Fruit fly (Drosophila melanogaster): ENCODE data around the gene prd.

The prd gene

DNA sequence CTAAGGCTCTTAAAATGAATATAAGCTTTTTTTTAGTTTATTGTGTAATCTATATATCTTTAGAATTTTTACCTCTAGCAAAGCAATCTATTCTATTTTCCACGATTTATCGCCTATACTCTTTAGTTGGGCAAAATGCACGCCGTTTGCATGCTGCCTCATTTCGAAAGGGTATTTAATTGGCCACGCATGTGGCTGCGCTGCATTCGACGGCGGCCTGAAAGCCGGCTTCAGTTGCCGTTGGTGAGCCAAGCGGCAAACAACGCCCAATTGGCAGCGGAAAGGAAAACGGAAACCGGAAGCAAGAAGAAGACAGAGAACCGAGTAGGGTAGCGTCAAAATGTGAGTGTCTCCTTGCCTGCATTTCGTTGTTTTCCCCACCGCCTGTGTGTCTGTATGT lies 9.8 kb downstream of the prd start, which contains the start of gene CG14947:
TSS of gene CG14947 (plus strand) at position 251 of the 400 bp plus-strand sequence.
- TF ChIP-seq h (optimal IDR thresholded peaks at IDR 0.05) (no peak), Sin3A (optimal IDR thresholded peaks at IDR 0.05) (no peak), Myc (optimal IDR thresholded peaks at IDR 0.05) (no peak), ttk (optimal IDR thresholded peaks at IDR 0.05) (no peak), psq (optimal IDR thresholded peaks at IDR 0.05) (no peak), insv (optimal IDR thresholded peaks at IDR 0.05) (no peak)

DNA sequence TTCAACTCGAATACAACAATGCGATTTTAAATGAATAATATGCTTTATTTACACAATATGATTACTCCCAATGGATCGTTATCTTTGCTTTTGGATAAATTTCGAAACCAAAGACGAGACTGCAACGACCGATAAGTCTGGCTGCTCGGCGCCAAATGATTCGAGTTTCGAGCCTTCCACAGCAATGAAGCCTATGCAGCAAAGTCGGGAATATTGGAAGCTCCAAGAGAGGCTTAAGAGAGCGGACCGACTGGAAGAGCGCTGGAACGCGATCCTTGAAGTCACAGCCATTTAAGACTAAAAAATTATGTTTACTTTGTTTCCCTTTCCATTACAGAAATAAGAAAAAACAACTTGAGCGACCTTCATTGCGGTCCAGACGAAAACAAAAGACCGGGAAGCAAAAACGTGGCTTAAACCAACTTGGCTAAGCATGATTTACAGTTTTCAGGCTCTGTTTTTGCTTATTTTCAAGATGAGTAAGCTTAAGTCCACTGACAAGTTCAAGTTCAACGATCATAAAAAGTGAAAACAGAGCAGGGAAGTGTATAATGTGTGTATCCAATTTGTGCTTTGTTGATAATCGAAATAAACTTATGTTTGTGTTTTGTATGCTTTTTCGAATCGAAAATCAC lies 18.9 kb downstream of the prd start, which contains the start of gene firl:
TSS of gene firl (minus strand) at position 159 of the 635 bp plus-strand sequence.
- TF ChIP-seq Sin3A (optimal IDR thresholded peaks at IDR 0.05) (no peak), ttk (optimal IDR thresholded peaks at IDR 0.05) (no peak), insv (optimal IDR thresholded peaks at IDR 0.05) (no peak), psq (optimal IDR thresholded peaks at IDR 0.05) (no peak), h (optimal IDR thresholded peaks at IDR 0.05) (no peak)

DNA sequence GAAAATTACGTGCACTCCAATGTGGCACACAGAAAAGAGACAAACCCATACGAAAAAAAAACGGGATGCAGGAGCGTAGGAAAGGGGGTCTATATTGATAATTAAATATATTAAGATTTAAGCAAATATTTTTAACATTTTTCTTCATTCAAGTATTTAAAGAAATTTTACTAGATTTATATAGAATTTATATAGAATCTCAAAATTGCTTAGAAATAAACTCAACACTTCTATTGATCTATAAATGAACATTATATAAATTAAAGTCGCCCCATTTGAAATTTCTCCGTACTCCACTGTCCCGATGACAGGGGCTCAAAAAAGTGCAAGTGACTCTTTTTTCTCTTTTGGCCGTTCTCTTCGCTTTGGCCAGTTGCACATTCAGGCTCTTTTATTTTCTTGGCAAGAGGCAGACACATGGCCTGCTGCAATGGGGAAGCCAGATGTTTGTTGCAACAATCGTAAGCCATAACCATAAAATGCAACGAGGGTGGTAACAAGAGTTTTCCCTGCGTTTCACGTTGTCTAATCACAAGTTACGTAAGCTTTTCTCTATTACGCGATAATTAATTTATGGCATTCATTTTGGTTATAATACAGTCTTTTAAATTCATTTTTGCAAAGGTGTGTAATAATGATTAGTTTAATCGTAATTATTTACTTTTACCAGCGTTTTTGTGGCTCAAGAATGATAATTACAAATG lies 19.8 kb downstream of the prd start:
- TF ChIP-seq Sin3A (optimal IDR thresholded peaks at IDR 0.05): no peak
- no peak for TF ChIP-seq Myc (optimal IDR thresholded peaks at IDR 0.05)
- TF ChIP-seq ttk (optimal IDR thresholded peaks at IDR 0.05): no peak
- TF ChIP-seq psq (optimal IDR thresholded peaks at IDR 0.05): no peak
- no peak for TF ChIP-seq insv (optimal IDR thresholded peaks at IDR 0.05)
- TF ChIP-seq h (optimal IDR thresholded peaks at IDR 0.05): no peak

DNA sequence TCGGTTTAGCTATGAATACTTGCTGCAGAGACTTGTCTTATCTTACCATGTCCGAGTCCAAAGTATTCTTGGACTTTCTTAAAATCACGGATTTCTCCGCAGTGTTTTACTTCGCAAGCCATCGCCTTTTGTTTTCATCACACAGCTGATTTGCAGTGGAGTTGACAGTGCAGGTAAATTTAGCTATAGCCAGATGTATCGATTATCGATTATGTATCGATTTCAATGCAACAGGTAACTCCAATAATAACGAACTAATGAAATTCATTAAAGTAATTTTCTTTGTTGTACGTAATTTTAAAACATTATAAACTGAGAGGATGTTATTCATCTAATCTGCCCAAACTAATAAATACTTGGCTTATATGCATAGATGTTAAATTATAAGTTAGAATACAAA lies 22.6 kb downstream of the prd start, which contains the start of gene Rab3-GAP:
TSS of gene Rab3-GAP (minus strand) at position 150 of the 400 bp plus-strand sequence.
- TF ChIP-seq psq (optimal IDR thresholded peaks at IDR 0.05) (no peak), h (optimal IDR thresholded peaks at IDR 0.05) (no peak), Myc (optimal IDR thresholded peaks at IDR 0.05) (no peak), Sin3A (optimal IDR thresholded peaks at IDR 0.05) (no peak), insv (optimal IDR thresholded peaks at IDR 0.05) (no peak), ttk (optimal IDR thresholded peaks at IDR 0.05) (no peak)

DNA sequence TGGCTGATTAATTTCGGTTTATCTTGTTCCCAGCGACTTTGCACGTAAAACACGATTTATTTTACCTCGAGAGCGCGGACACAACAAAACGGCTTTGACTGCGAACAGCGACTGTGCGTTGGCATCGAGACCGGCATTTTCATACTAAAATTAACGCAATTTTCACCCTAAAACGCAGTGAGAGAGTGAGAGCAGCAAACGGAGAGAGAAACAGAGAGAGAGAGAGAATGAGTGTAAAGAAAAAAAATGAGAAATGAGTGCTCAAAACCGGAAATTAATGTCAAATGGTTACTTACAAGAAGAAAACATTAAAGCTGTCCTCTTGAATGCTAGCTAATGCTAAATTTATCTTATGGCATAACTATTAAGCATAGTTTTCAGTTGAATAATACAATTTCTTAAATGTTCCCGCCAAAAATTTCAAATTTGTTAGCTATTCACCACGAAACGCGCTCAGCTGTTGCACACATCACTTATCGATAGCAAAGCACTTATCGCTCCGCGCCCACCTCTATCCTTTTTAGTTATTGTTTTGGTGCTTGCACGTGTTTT lies 29.7 kb downstream of the prd start, which contains the start of the genes JhI-21, RpL7-like and CG34164:
TSS of gene JhI-21 (minus strand) at position 206 of the 552 bp plus-strand sequence.
TSS of gene RpL7-like (plus strand) at position 490 of the 552 bp plus-strand sequence.
TSS of gene CG34164 (plus strand) at position 512 of the 552 bp plus-strand sequence.
- TF ChIP-seq h (optimal IDR thresholded peaks at IDR 0.05) (no peak), ttk (optimal IDR thresholded peaks at IDR 0.05) (no peak), Myc (optimal IDR thresholded peaks at IDR 0.05) (no peak), insv (optimal IDR thresholded peaks at IDR 0.05) (no peak), psq (optimal IDR thresholded peaks at IDR 0.05) (no peak), Sin3A (optimal IDR thresholded peaks at IDR 0.05) (no peak)

DNA sequence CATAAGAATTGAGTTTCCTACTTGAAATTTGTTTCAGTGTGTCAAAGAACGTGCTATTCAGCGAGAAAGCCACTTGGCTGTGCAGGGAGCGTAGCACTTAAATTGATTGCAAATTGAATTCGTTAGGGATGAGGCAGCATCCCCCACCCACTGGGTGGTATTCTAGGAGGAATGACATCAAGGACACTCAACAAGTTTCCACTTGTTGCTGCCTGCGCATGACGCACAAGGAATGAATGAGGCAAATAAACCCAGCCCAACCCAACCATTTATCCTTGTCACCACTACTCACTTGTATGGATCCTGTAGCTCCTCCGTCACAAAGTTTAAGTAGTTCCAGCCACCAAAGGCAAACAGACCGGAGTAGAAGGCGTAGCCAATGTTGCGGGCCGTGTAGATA lies 32.3 kb downstream of the prd start:
- TF ChIP-seq ttk (optimal IDR thresholded peaks at IDR 0.05) (no peak), insv (optimal IDR thresholded peaks at IDR 0.05) (no peak), psq (optimal IDR thresholded peaks at IDR 0.05) (no peak), Sin3A (optimal IDR thresholded peaks at IDR 0.05) (no peak), h (optimal IDR thresholded peaks at IDR 0.05) (no peak), Myc (optimal IDR thresholded peaks at IDR 0.05) (no peak)

DNA sequence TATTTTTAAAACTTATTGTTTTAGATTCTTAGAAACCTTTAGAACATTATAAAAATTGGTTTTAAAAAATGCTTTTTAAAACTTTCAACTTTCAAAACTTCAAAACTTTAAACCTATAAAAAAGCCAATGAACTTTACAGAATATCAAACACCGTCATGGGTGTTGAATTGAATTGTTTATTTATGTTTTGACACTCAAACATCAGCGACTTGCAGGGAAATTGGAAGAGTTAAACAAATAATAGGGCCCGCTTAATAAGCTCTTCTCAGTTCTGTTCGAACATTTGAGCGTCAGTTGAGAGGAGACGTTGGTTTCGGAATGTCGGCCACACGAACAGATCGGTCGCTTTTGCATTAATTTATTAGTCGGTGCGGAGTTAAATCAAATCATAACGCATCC lies 36.5 kb downstream of the prd start, which contains the start of gene PLCXD:
TSS of gene PLCXD (plus strand) at position 286 of the 400 bp plus-strand sequence.
- TF ChIP-seq h (optimal IDR thresholded peaks at IDR 0.05) (no peak), insv (optimal IDR thresholded peaks at IDR 0.05) (no peak), psq (optimal IDR thresholded peaks at IDR 0.05) (no peak), Sin3A (optimal IDR thresholded peaks at IDR 0.05) (no peak), ttk (optimal IDR thresholded peaks at IDR 0.05) (no peak), Myc (optimal IDR thresholded peaks at IDR 0.05) (no peak)

DNA sequence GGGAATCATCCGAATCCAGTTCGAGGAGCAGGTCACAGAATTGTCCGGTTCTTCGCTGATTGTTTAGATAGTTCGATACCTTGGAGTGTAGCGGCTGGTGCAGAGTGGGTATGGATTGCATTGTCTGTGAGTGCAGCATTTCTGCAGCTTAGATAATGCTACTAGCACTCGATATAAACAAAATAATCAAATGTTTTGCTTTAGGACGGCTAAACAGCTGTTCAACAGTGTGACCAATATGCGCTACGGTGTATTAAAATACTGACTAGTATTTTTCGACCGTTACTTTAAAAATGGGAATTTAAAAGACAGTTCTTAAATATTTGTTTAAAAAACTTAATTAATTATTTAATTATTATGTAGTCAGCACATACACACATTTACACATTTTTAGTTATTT lies 36.9 kb downstream of the prd start, which contains the start of gene Plzf:
TSS of gene Plzf (minus strand) at position 196 of the 400 bp plus-strand sequence.
- no peak for TF ChIP-seq h (optimal IDR thresholded peaks at IDR 0.05)
- TF ChIP-seq Sin3A (optimal IDR thresholded peaks at IDR 0.05): no peak
- TF ChIP-seq psq (optimal IDR thresholded peaks at IDR 0.05): no peak
- no peak for TF ChIP-seq ttk (optimal IDR thresholded peaks at IDR 0.05)
- no peak for TF ChIP-seq insv (optimal IDR thresholded peaks at IDR 0.05)
- no peak for TF ChIP-seq Myc (optimal IDR thresholded peaks at IDR 0.05)

DNA sequence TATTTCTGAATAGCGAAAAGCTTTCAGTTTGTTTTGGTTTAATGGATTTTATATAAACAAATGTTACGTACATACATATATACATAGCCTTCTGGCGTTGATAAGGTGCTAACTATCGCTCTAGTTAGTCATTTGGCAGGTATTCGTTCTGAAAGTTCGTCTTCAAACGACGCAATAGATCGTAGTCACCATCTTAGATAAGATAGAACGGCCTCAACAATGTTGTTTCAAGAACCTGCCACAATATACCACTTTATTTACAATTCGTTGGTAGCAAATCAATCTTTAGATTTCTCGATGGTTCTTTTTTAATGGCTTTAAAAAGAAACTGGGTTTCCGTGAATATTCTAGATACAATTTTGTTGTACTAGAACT lies 38.8 kb downstream of the prd start:
- TF ChIP-seq psq (optimal IDR thresholded peaks at IDR 0.05): no peak
- no peak for TF ChIP-seq h (optimal IDR thresholded peaks at IDR 0.05)
- TF ChIP-seq insv (optimal IDR thresholded peaks at IDR 0.05): no peak
- TF ChIP-seq Myc (optimal IDR thresholded peaks at IDR 0.05): no peak
- TF ChIP-seq Sin3A (optimal IDR thresholded peaks at IDR 0.05): no peak

DNA sequence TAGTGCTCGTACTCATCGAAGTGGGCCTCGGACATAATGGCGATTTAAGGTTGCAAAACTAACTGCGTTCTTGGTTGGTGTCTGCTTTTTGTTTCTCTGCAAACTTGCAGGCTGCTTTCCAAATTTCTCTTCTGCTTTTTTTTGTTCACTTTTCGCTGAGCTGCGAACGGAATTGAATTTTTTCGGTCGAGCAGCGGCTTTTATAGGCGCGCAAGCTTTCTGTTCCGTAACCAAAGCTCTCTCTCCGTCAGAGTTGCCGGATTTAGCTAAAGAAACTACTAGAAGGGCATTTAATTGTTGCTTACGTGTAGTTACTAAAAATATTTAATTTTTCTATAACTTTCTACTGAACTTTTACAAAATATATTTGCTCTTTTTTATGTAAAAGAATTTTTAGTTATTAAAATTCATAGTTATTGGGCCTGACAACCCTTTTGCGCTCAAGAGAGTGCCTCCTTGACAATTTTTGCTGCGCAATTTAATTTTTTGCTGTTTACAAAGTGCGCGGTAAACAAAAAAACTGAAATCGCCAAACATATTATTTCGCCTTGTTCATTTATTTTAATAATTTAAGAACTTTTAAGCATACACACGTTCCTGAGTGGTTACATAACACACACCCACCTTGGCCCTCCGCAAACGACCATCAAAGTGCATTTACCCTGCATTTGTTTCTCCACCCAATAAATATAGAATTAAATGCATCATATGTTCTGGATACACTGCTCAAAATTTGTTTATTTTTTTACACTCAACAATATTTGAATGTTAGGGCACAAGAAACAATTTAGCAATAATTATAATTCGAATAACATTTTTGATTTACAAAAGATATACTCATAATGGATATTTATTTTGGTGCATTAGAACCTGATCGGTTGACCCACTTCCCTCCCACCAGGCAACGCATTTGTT lies 39.4 kb downstream of the prd start, which contains the start of gene CG6770:
TSS of gene CG6770 (minus strand) at position 178 of the 915 bp plus-strand sequence.
- no peak for TF ChIP-seq Sin3A (optimal IDR thresholded peaks at IDR 0.05)
- TF ChIP-seq Myc (optimal IDR thresholded peaks at IDR 0.05): no peak
- no peak for TF ChIP-seq ttk (optimal IDR thresholded peaks at IDR 0.05)
- TF ChIP-seq psq (optimal IDR thresholded peaks at IDR 0.05): no peak
- no peak for TF ChIP-seq insv (optimal IDR thresholded peaks at IDR 0.05)
- no peak for TF ChIP-seq h (optimal IDR thresholded peaks at IDR 0.05)

DNA sequence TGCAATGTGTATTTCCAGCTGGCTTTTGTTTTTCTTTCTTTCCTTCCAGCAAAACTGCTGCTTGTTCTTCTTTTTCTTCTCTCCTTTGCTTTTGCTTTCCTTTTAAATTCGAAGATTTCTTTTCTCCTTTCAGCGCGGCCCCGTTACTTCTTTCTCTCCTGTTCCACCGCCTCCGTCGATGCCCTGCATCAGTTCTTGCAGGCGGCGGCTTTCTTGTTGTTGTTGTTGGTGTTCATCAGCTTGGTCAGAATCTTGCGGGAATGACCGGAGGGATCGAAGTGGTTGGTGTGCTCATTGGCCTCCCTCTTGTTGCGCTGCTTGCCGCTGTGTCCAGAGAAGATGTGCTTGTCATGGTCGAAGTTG lies 40.1 kb downstream of the prd start:
- TF ChIP-seq Sin3A (optimal IDR thresholded peaks at IDR 0.05) (no peak), insv (optimal IDR thresholded peaks at IDR 0.05) (no peak), ttk (optimal IDR thresholded peaks at IDR 0.05) (no peak), h (optimal IDR thresholded peaks at IDR 0.05) (no peak), Myc (optimal IDR thresholded peaks at IDR 0.05) (no peak), psq (optimal IDR thresholded peaks at IDR 0.05) (no peak)

Data from Kc167 (cell line).